Fruit fly (Drosophila melanogaster) whole organism, embryonic: ENCODE measurements around the gene Fmr1.
A peak's percentile ranks its signal among the peaks of the same experiment; 100 is the strongest.

Experiments
- Chrac-16 ChIP-seq: fragments of 200-800 bp; sonication (Bioruptor generic); optimal IDR thresholded peaks from 3 replicates; lab custom pipeline; 2016; ENCODE audit warnings: missing biosample characterization, missing genetic modification characterization
- CoRest ChIP-seq: fragments of 200-800 bp; sonication (Bioruptor generic); optimal IDR thresholded peaks from 3 replicates; lab custom pipeline; 2018; ENCODE audit warnings: missing biosample characterization, mild to moderate bottlenecking, missing genetic modification characterization, moderate library complexity
- Doc3 ChIP-seq: fragments of 200-800 bp; sonication (Bioruptor generic); IDR thresholded peaks from 3 replicates; pipeline ENCODE4 v1.3.6; 2022; ENCODE audit warnings: missing biosample characterization, missing genetic modification characterization; ENCODE audit not compliant: partially characterized antibody
- Elba2 ChIP-seq: fragments of 200-800 bp; sonication (Bioruptor generic); optimal IDR thresholded peaks from 3 replicates; lab custom pipeline; 2016; ENCODE audit warnings: missing biosample characterization, missing genetic modification characterization
- Lim3 ChIP-seq: fragments of 200-800 bp; sonication (Bioruptor generic); IDR thresholded peaks from 2 replicates; pipeline ENCODE4 v1.3.6; 2022; ENCODE audit warnings: missing biosample characterization, missing genetic modification characterization
- Taf1 ChIP-seq: fragments of 200-800 bp; sonication (Bioruptor generic); IDR thresholded peaks from 2 replicates; pipeline ENCODE4 v1.3.6; 2022; ENCODE audit warnings: missing biosample characterization, missing genetic modification characterization
- chn ChIP-seq: fragments of 200-800 bp; sonication (Bioruptor generic); optimal IDR thresholded peaks from 2 replicates; lab custom pipeline; 2016; ENCODE audit warnings: missing biosample characterization, missing genetic modification characterization
- croc ChIP-seq: fragments of 200-800 bp; sonication (Bioruptor generic); conservative IDR thresholded peaks from 3 replicates; pipeline ENCODE4 v1.3.6; 2022; ENCODE audit warnings: missing biosample characterization, missing genetic modification characterization
- vnd ChIP-seq: fragments of 200-800 bp; sonication (Bioruptor generic); IDR thresholded peaks from 3 replicates; pipeline ENCODE4 v1.3.6; 2022; ENCODE audit warnings: missing biosample characterization, missing genetic modification characterization; ENCODE audit not compliant: partially characterized antibody

DNA sequence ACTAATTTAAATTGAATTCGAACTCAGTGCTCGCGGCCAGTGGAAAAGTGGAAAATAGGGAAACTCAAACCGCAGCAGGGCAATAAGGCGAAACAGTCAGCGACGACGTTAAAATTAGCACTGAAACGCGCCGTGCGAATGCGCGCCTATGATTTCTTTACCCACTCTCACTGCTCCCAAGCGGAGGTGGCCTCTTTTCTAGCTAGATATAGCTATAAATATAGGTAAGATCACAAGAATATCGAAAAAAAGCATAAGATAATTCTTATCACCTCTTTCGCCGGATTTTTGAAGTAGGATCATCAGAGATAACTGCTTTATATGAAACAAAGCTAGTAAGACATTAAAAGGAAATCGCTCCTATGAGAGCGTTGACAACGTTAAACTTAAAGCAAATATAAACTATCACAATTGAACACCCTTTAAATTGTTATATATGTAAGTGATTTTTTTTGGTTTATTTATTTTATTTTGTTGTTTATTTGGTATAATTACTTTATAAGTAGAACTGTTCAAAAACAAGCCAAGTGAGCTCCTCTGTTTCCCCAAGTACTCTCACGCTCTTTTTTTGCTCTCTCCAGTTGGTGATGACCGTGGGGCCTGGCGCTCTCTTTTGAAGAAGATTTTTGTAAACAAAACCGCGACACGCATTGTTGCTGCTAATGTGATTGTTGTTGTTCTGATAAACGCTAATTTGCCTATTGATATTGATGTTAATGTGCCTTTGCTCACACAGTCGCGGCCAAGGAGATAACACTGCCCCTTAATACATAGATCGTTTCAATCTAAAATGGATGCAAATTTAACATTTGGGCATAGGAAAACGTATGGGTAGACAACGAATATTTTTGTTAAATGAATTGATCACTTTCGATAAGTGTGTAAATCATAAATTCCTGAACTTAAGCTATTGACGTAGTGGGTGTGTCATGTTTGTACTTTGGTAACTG, 30.0 kb upstream of the Fmr1 start, which contains the start of gene tws:
- TF ChIP-seq Elba2 (GFP tag; lab: Kevin White, UChicago), result no peak
- no peak for TF ChIP-seq Taf1 (GFP tag; lab: Robert Waterston, UW)
- peak; percentile 66 for TF ChIP-seq CoRest (tag; lab: Kevin White, UChicago)
- no peak for TF ChIP-seq chn (GFP tag; lab: Kevin White, UChicago)
- no peak for TF ChIP-seq Doc3
- no peak for TF ChIP-seq croc
- TF ChIP-seq Lim3 (GFP tag; lab: Robert Waterston, UW), result no peak
- no peak for TF ChIP-seq vnd (GFP tag; lab: Robert Waterston, UW)
- TF ChIP-seq Chrac-16, result no peak
